Worm (Caenorhabditis elegans): ENCODE measurements around the gene ctns-1.

ce11 chrII:8149930-8150329, 13.2 kb upstream of the ctns-1 start, which contains the start of gene F10B5.3:
- TF ChIP-seq ztf-11 (tag; optimal IDR thresholded peaks at IDR 0.05) (no peak), ama-1 (optimal IDR thresholded peaks at IDR 0.05) (no peak)
